Worm (Caenorhabditis elegans) whole organism, L2 larva: ENCODE data around the gene T16G12.12.

Experiments
- C34F6.9 ChIP-seq: fragments of 150-350 bp; optimal IDR thresholded peaks from 2 replicates; lab custom pipeline; 2014; ENCODE audit warnings: missing biosample characterization, missing genetic modification characterization
- F13H6.1 ChIP-seq: sonication (generic microtip); optimal IDR thresholded peaks from 2 replicates; lab custom pipeline; 2016; ENCODE audit warnings: missing genetic modification characterization, missing compliant biosample characterization
- Y55F3AM.14 ChIP-seq: fragments of 200-800 bp; sonication (Bioruptor generic); optimal IDR thresholded peaks from 2 replicates; lab custom pipeline; 2018; ENCODE audit warnings: mild to moderate bottlenecking, missing genetic modification characterization, missing compliant biosample characterization
- alr-1 ChIP-seq: fragments of 150-350 bp; optimal IDR thresholded peaks from 2 replicates; lab custom pipeline; 2014; ENCODE audit warnings: missing biosample characterization, missing genetic modification characterization
- aly-2 ChIP-seq: fragments of 150-350 bp; optimal IDR thresholded peaks from 2 replicates; lab custom pipeline; 2014; ENCODE audit warnings: missing biosample characterization, missing genetic modification characterization
- blmp-1 ChIP-seq: sonication (generic microtip); optimal IDR thresholded peaks from 2 replicates; lab custom pipeline; 2017; ENCODE audit warnings: missing genetic modification characterization, mild to moderate bottlenecking, missing compliant biosample characterization, antibody characterized with exemption, moderate library complexity; ENCODE audit not compliant: insufficient read depth
- ceh-82 ChIP-seq: fragments of 150-350 bp; optimal IDR thresholded peaks from 2 replicates; lab custom pipeline; 2014; ENCODE audit warnings: missing biosample characterization, missing genetic modification characterization
- crh-2 ChIP-seq: sonication (generic microtip); optimal IDR thresholded peaks from 2 replicates; lab custom pipeline; 2017; ENCODE audit warnings: missing biosample characterization, missing genetic modification characterization
- egl-27 ChIP-seq: sonication (generic microtip); optimal IDR thresholded peaks from 3 replicates; lab custom pipeline; 2017; ENCODE audit warnings: missing biosample characterization, missing genetic modification reagents, missing genetic modification characterization
- elt-1 ChIP-seq: fragments of 150-350 bp; optimal IDR thresholded peaks from 2 replicates; lab custom pipeline; 2014; ENCODE audit warnings: missing biosample characterization, missing genetic modification characterization
- elt-3 ChIP-seq: sonication (generic microtip); optimal IDR thresholded peaks from 2 replicates; lab custom pipeline; 2017; ENCODE audit warnings: missing biosample characterization, missing genetic modification characterization
- gmeb-1 ChIP-seq: fragments of 150-350 bp; optimal IDR thresholded peaks from 2 replicates; lab custom pipeline; 2014; ENCODE audit warnings: missing biosample characterization, missing genetic modification characterization
- lin-13 ChIP-seq: fragments of 150-350 bp; optimal IDR thresholded peaks from 2 replicates; lab custom pipeline; 2014; ENCODE audit warnings: missing biosample characterization, missing genetic modification reagents, missing genetic modification characterization
- lin-39 ChIP-seq: fragments of 150-350 bp; optimal IDR thresholded peaks from 2 replicates; lab custom pipeline; 2014; ENCODE audit warnings: missing biosample characterization, missing genetic modification reagents, missing genetic modification characterization
- lsy-2 ChIP-seq, 2 experiments: fragments of 150-350 bp in 1 of 2; sonication (generic microtip) in 1 of 2; optimal IDR thresholded peaks; 2 replicates each; lab custom pipeline; 2014 to 2017; ENCODE audit warnings: missing biosample characterization in 2 of 2, missing genetic modification characterization in 2 of 2
- mab-5 ChIP-seq: fragments of 150-350 bp; optimal IDR thresholded peaks from 2 replicates; lab custom pipeline; 2014; ENCODE audit warnings: missing biosample characterization, missing genetic modification characterization
- mbf-1 ChIP-seq: sonication (generic microtip); optimal IDR thresholded peaks from 2 replicates; lab custom pipeline; 2017; ENCODE audit warnings: missing biosample characterization, missing genetic modification characterization
- mdl-1 ChIP-seq, 2 experiments: fragments of 150-350 bp in 1 of 2; sonication (generic microtip) in 1 of 2; optimal IDR thresholded peaks; 2 replicates each; lab custom pipeline; 2017; ENCODE audit warnings: missing biosample characterization in 2 of 2, missing genetic modification characterization in 2 of 2
- nhr-12 ChIP-seq: fragments of 150-350 bp; optimal IDR thresholded peaks from 2 replicates; lab custom pipeline; 2014; ENCODE audit warnings: missing biosample characterization, missing genetic modification characterization
- nhr-129 ChIP-seq: fragments of 150-350 bp; optimal IDR thresholded peaks from 2 replicates; lab custom pipeline; 2014; ENCODE audit warnings: missing biosample characterization, missing genetic modification characterization
- nhr-23 ChIP-seq: fragments of 150-350 bp; optimal IDR thresholded peaks from 2 replicates; lab custom pipeline; 2014; ENCODE audit warnings: missing biosample characterization, missing genetic modification reagents, missing genetic modification characterization
- nhr-77 ChIP-seq: fragments of 150-350 bp; optimal IDR thresholded peaks from 2 replicates; lab custom pipeline; 2014; ENCODE audit warnings: missing biosample characterization, missing genetic modification characterization
- peb-1 ChIP-seq: fragments of 150-350 bp; optimal IDR thresholded peaks from 2 replicates; lab custom pipeline; 2014; ENCODE audit warnings: missing biosample characterization, missing genetic modification characterization
- skn-1 ChIP-seq: sonication (generic microtip); optimal IDR thresholded peaks from 2 replicates; lab custom pipeline; 2017; ENCODE audit warnings: missing biosample characterization, missing genetic modification characterization
- sma-3 ChIP-seq: sonication (generic microtip); optimal IDR thresholded peaks from 2 replicates; lab custom pipeline; 2016; ENCODE audit warnings: missing genetic modification reagents, missing genetic modification characterization, missing compliant biosample characterization
- sma-9 ChIP-seq, 2 experiments: fragments of 150-350 bp in 1 of 2; sonication (generic microtip) in 1 of 2; optimal IDR thresholded peaks; 2 replicates each; lab custom pipeline; 2014 to 2016; ENCODE audit warnings: missing genetic modification characterization in 2 of 2, mild to moderate bottlenecking in 1 of 2, missing biosample characterization in 1 of 2, missing compliant biosample characterization in 1 of 2, missing genetic modification reagents in 1 of 2, moderate library complexity in 1 of 2
- unc-55 ChIP-seq: fragments of 150-350 bp; sonication (generic microtip); optimal IDR thresholded peaks from 3 replicates; lab custom pipeline; 2014; ENCODE audit warnings: missing biosample characterization, missing genetic modification reagents, missing genetic modification characterization
- unc-62 ChIP-seq: fragments of 150-350 bp; optimal IDR thresholded peaks from 2 replicates; lab custom pipeline; 2014; ENCODE audit warnings: missing biosample characterization, missing genetic modification reagents, missing genetic modification characterization
- zag-1 ChIP-seq: fragments of 150-350 bp; optimal IDR thresholded peaks from 2 replicates; lab custom pipeline; 2014; ENCODE audit warnings: missing biosample characterization, missing genetic modification characterization
- ztf-1 ChIP-seq: fragments of 200-800 bp; sonication (Bioruptor generic); conservative IDR thresholded peaks from 2 replicates; pipeline ENCODE4 v1.3.6; 2022; ENCODE audit warnings: missing genetic modification characterization, missing compliant biosample characterization
- ztf-11 ChIP-seq: sonication (generic microtip); optimal IDR thresholded peaks from 2 replicates; lab custom pipeline; 2017; ENCODE audit warnings: missing biosample characterization, missing genetic modification characterization

The T16G12.12 gene

ce11 chrIII:10069278-10069677 is 15.9 kb downstream of the T16G12.12 start, which contains the start of gene T16G12.6:
TSS of gene T16G12.6 (plus strand) at chrIII:10069578.
- TF ChIP-seq unc-55 (GFP tag; lab: Kevin White, UChicago) (no peak), nhr-129 (tag; lab: Kevin White, UChicago) (no peak), blmp-1 (tag; lab: Kevin White, UChicago) (no peak), lsy-2 (tag; optimal IDR thresholded peaks at IDR 0.05; lab: Kevin White, UChicago) (no peak), alr-1 (tag; lab: Kevin White, UChicago) (no peak), ztf-1 (no peak), sma-9 (GFP tag; optimal IDR thresholded peaks at IDR 0.05; lab: Kevin White, UChicago) (no peak), sma-9 (tag; optimal IDR thresholded peaks at IDR 0.05; lab: Kevin White, UChicago) (no peak), sma-3 (GFP tag; lab: Kevin White, UChicago) (no peak), aly-2 (tag; lab: Kevin White, UChicago) (no peak), lin-13 (no peak)

DNA sequence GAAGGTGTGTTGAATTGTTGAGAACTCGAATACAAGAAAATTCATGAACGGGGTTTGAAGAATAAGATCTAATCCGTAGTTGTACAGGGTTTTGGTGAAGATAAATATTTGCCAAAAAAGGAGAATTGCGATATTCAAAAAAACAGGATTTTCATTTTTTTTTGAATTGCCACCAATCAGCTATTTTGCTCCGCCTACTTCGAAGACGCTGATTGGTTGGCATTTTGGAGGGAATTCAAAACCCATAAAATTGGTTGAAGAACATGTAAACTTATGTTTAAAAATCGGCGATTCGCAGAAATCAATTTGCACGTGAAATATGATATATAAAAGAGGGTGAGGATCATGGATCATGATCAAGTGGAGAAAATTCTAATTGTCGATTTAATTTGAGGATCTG is 22.6 kb downstream of the T16G12.12 start:
- TF ChIP-seq peb-1 = no peak
- no peak for TF ChIP-seq aly-2 (tag; lab: Kevin White, UChicago)
- TF ChIP-seq Y55F3AM.14 (GFP tag; lab: Kevin White, UChicago) = no peak
- TF ChIP-seq nhr-12 (tag; lab: Kevin White, UChicago) = no peak
- TF ChIP-seq egl-27 (tag; lab: Kevin White, UChicago) = no peak

DNA sequence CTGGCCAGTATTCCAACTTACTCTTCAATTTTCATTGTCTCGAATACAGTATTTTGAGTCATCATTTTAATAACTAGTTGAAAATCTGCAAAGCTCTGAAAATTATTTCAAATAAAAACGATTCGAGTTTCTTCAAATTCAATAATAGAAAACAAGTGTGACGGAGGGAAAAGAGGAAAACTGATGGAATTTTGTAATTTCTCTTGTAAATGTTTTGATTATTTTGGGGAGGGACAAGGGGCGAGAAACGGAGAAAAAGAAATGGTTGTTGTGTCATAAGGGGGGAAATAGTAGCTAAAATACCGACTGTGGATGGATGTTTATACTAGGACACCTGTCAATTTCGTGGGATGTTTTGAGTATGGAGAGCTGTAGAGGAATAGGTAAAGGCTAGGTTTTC is 24.7 kb downstream of the T16G12.12 start, which contains the start of gene T16G12.9:
Gene T16G12.9, minus strand, starts transcription at position 101 of the 400 bp plus-strand sequence.
- no peak for TF ChIP-seq mbf-1 (tag; lab: Kevin White, UChicago)
- no peak for TF ChIP-seq ztf-1
- TF ChIP-seq aly-2 (tag; lab: Kevin White, UChicago) = no peak
- no peak for TF ChIP-seq nhr-129 (tag; lab: Kevin White, UChicago)
- no peak for TF ChIP-seq elt-3 (tag; lab: Kevin White, UChicago)
- TF ChIP-seq ztf-11 (tag; lab: Kevin White, UChicago) = no peak
- TF ChIP-seq skn-1 = no peak
- TF ChIP-seq zag-1 = no peak
- no peak for TF ChIP-seq blmp-1 (tag; lab: Kevin White, UChicago)
- TF ChIP-seq elt-1 (tag; lab: Kevin White, UChicago) = no peak
- no peak for TF ChIP-seq nhr-12 (tag; lab: Kevin White, UChicago)
- no peak for TF ChIP-seq nhr-23 (tag; lab: Kevin White, UChicago)
- TF ChIP-seq unc-62 (GFP tag; lab: Kevin White, UChicago) = no peak

- TF ChIP-seq gmeb-1 (tag; lab: Kevin White, UChicago) (no peak), ztf-1 (no peak), F13H6.1 (tag; lab: Kevin White, UChicago) (no peak), sma-3 (GFP tag; lab: Kevin White, UChicago) (no peak), mab-5 (tag; lab: Kevin White, UChicago) (no peak), skn-1 (no peak), ztf-11 (tag; lab: Kevin White, UChicago) (no peak), lsy-2 (tag; optimal IDR thresholded peaks at IDR 0.05; lab: Kevin White, UChicago) (no peak), elt-1 (tag; lab: Kevin White, UChicago) (no peak), crh-2 (tag; lab: Kevin White, UChicago) (no peak), nhr-129 (tag; lab: Kevin White, UChicago) (no peak), lin-39 (tag; lab: Kevin White, UChicago) (no peak), ceh-82 (tag; lab: Kevin White, UChicago) (no peak), nhr-77 (tag; lab: Kevin White, UChicago) (no peak)
- TF ChIP-seq, all 48 proteins: peak for 0
These were observed 25.4 kb downstream of the T16G12.12 start for ce11 chrIII:10078784-10079183.

ce11 chrIII:10083242-10083641 is 29.8 kb downstream of the T16G12.12 start, which contains the start of gene T16H12.3:
TSS of gene T16H12.3 (minus strand) at chrIII:10083292.
- TF ChIP-seq Y55F3AM.14 (GFP tag; lab: Kevin White, UChicago) (no peak), C34F6.9 (tag; lab: Kevin White, UChicago) (no peak), blmp-1 (tag; lab: Kevin White, UChicago) (no peak), mdl-1 (tag; optimal IDR thresholded peaks at IDR 0.05; lab: Kevin White, UChicago) (no peak)
